Worm (Caenorhabditis elegans): ENCODE results near the gene grd-6.

- TF ChIP-seq unc-62 (GFP tag; optimal IDR thresholded peaks at IDR 0.05): no peak
- no peak for TF ChIP-seq skn-1 (tag; optimal IDR thresholded peaks at IDR 0.05)
Measured at ce11 chrV:9212499-9212898, 9.2 kb upstream of the grd-6 start.

Data from whole organism, L2 larva.